Worm (Caenorhabditis elegans): ENCODE data around the gene acbp-7.
A peak's percentile ranks its signal among the peaks of the same experiment; 100 is the strongest.

The acbp-7 gene

DNA sequence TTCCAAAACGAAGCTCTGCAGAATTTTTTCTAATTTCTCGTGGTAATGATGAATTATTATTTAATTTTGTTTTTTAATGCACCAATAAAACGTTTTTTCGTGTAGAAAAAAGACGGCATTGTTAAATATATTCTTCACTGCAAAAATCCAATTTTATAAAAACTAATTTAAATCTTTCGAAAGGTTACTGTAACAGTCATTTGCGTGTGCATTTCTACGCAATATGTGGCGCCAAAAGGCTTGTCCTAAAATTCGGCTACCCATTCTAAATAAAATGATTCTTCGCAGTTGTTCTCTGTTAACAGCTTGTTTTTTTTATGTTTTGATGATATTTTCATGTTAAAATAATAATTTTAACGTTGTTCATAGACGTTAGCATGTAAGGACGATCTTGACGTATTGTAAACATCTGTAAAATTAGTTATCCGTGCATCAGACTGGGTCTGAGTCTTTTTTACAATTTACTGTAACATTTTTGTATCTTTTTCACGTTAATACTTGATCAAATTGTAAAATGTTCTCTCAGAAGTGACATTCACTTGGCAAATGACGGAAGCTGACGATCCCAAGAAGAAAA, 44.9 kb upstream of the acbp-7 start, which contains the start of gene mip-1 (continued):
- TF ChIP-seq madf-3 (GFP tag; IDR thresholded peaks at IDR 0.05), result no peak
- no peak for TF ChIP-seq tlf-1 (GFP tag; optimal IDR thresholded peaks at IDR 0.05)
- TF ChIP-seq dpff-1 (tag; optimal IDR thresholded peaks at IDR 0.05), result no peak
- TF ChIP-seq ceh-79 (tag; optimal IDR thresholded peaks at IDR 0.05), result no peak
- TF ChIP-seq lsy-27 (tag; optimal IDR thresholded peaks at IDR 0.05; ENCODE audit: borderline replicate concordance, insufficient read depth), result no peak
- no peak for TF ChIP-seq cebp-1 (GFP tag; IDR thresholded peaks at IDR 0.05)
- TF ChIP-seq cebp-1 (tag; optimal IDR thresholded peaks at IDR 0.05), result no peak
- no peak for TF ChIP-seq Y56A3A.18 (GFP tag; IDR thresholded peaks at IDR 0.05)
- no peak for TF ChIP-seq ceh-27 (GFP tag; optimal IDR thresholded peaks at IDR 0.05)
- no peak for TF ChIP-seq cebp-2 (GFP tag; IDR thresholded peaks at IDR 0.05)
- no peak for TF ChIP-seq sptf-2 (GFP tag; optimal IDR thresholded peaks at IDR 0.05)
- TF ChIP-seq ama-1 (optimal IDR thresholded peaks at IDR 0.05), result no peak
- no peak for TF ChIP-seq ama-1 (GFP tag; optimal IDR thresholded peaks at IDR 0.05)
- no peak for TF ChIP-seq Y53G8AR.9 (GFP tag; conservative IDR thresholded peaks at IDR 0.05)
- no peak for TF ChIP-seq F39B2.1 (GFP tag; IDR thresholded peaks at IDR 0.05)
- TF ChIP-seq bed-1 (GFP tag; IDR thresholded peaks at IDR 0.05), result no peak
- no peak for TF ChIP-seq gei-17 (GFP tag; optimal IDR thresholded peaks at IDR 0.05)

DNA sequence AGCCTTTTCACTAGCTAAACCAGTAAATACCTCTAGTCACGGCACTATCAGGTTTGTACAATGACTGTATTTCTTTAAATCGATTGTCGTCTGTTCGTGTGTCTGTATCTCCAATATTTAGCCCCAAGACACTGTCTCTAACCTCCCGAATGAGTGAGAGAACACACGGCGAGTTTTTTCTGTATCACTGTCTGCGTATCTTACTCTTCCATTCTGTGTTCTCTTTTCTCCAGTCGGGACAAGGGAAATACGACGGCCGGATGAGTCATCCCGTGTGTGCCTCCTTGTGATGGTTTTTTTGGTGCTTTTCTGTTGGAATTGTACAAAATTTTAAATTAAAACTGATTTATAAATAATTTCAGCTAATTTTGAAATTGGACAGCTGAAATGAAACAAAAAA, 41.5 kb upstream of the acbp-7 start:
- no peak for TF ChIP-seq madf-8 (GFP tag; conservative IDR thresholded peaks at IDR 0.05)
- TF ChIP-seq lin-40 (tag; optimal IDR thresholded peaks at IDR 0.05), result peak; percentile 23
- peak; percentile 20; the same call in 1 of the 2 replicates for TF ChIP-seq K11D2.4 (GFP tag; IDR thresholded peaks at IDR 0.05)
- peak; percentile 18 for TF ChIP-seq repo-1 (tag; optimal IDR thresholded peaks at IDR 0.05)
- TF ChIP-seq attf-5 (GFP tag; optimal IDR thresholded peaks at IDR 0.05), result peak; percentile 92
- TF ChIP-seq B0035.1 (tag; optimal IDR thresholded peaks at IDR 0.05), result no peak
- no peak for TF ChIP-seq egl-44 (GFP tag; IDR thresholded peaks at IDR 0.05)
- no peak for TF ChIP-seq ztf-25 (GFP tag; IDR thresholded peaks at IDR 0.05)
- no peak for TF ChIP-seq mxl-1 (tag; optimal IDR thresholded peaks at IDR 0.05)
- TF ChIP-seq sptf-2 (GFP tag; optimal IDR thresholded peaks at IDR 0.05), result no peak
- no peak for TF ChIP-seq gei-17 (GFP tag; optimal IDR thresholded peaks at IDR 0.05)
- no peak for TF ChIP-seq tbx-9 (tag; optimal IDR thresholded peaks at IDR 0.05; ENCODE audit: borderline replicate concordance)
- TF ChIP-seq F49E8.2 (tag; optimal IDR thresholded peaks at IDR 0.05; ENCODE audit: insufficient read depth), result no peak
- TF ChIP-seq dox-1 (GFP tag; IDR thresholded peaks at IDR 0.05), result peak; percentile 75
- TF ChIP-seq ceh-58 (GFP tag; IDR thresholded peaks at IDR 0.05), result no peak
- peak; percentile 19 for TF ChIP-seq unc-62 (GFP tag; optimal IDR thresholded peaks at IDR 0.05)
- TF ChIP-seq F22D6.2 (tag; optimal IDR thresholded peaks at IDR 0.05), result no peak
- TF ChIP-seq lag-1 (GFP tag; IDR thresholded peaks at IDR 0.05), result no peak
- no peak for TF ChIP-seq nhr-90 (tag; optimal IDR thresholded peaks at IDR 0.05)
- peak; percentile 65 for TF ChIP-seq nfyb-1 (GFP tag; IDR thresholded peaks at IDR 0.05)
- TF ChIP-seq dpl-1 (GFP tag; optimal IDR thresholded peaks at IDR 0.05), result no peak
- TF ChIP-seq F33H1.4 (GFP tag; IDR thresholded peaks at IDR 0.05), result no peak
- peak; percentile 73 for TF ChIP-seq athp-1 (tag; optimal IDR thresholded peaks at IDR 0.05)
- TF ChIP-seq attf-3 (GFP tag; conservative IDR thresholded peaks at IDR 0.05), result no peak
- TF ChIP-seq ztf-3 (GFP tag; optimal IDR thresholded peaks at IDR 0.05), result no peak
- TF ChIP-seq snpc-1.3 (tag; optimal IDR thresholded peaks at IDR 0.05; ENCODE audit: insufficient read depth), result no peak
- TF ChIP-seq ztf-26 (tag; optimal IDR thresholded peaks at IDR 0.05), result peak; percentile 15
- TF ChIP-seq lin-35 (GFP tag; optimal IDR thresholded peaks at IDR 0.05), result peak in 1 of 3 experiments; percentile 42
- TF ChIP-seq B0261.1 (tag; optimal IDR thresholded peaks at IDR 0.05), result no peak
- TF ChIP-seq ceh-27 (GFP tag; optimal IDR thresholded peaks at IDR 0.05), result no peak
- TF ChIP-seq let-526 (GFP tag; IDR thresholded peaks at IDR 0.05), result 0 out of 2 replicates have a peak, but pooled peaks have one; percentile 36
- TF ChIP-seq dpff-1 (tag; optimal IDR thresholded peaks at IDR 0.05), result no peak
- 0 out of 2 replicates have a peak, but pooled peaks have one; percentile 15 for TF ChIP-seq ekl-4 (GFP tag; IDR thresholded peaks at IDR 0.05)
- TF ChIP-seq F57A8.1 (GFP tag; optimal IDR thresholded peaks at IDR 0.05), result no peak
- no peak for TF ChIP-seq zfh-2 (GFP tag; conservative IDR thresholded peaks at IDR 0.05)
